Worm (Caenorhabditis elegans): Measurements from ENCODE around the gene mrps-9.

The mrps-9 gene

DNA sequence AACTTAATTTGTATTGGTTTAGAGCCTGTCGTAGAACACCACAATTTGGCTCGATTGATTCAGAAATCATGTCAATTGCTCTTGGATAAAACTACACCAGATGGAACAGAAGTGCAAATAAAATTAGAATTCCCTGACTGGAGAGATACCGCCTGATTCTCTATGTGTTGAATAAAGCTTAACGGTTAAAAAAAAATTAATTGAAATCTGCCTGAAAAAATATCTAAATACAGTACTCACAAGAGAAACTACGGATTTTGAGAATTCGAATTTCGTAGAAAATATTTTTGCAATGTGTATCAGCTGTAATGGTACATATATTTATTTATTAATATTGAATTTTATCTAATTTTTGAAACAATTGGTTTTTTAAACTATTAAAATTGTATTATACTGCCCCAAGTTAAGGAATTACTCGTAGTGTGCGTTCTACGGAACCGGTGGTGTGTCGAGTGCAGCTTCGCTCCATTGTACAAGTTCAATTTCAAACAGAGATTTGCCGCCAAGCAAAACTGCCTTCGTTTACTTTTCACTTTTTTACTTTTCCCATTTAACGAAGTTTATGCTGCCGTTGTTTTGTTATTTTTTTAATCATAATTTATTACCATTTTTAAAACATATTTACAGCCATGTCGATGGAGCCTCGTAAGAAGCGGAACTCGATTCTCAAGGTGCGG is 15.7 kb upstream of the mrps-9 start, which contains the start of gene knl-1 (continued):
- TF ChIP-seq lin-15B (tag; optimal IDR thresholded peaks at IDR 0.05), result peak; percentile 74
- TF ChIP-seq sox-4 (tag; optimal IDR thresholded peaks at IDR 0.05), result no peak
- TF ChIP-seq zip-4 (GFP tag; optimal IDR thresholded peaks at IDR 0.05), result no peak
- TF ChIP-seq pqm-1 (tag; optimal IDR thresholded peaks at IDR 0.05), result no peak
- TF ChIP-seq Y116A8C.19 (tag; optimal IDR thresholded peaks at IDR 0.05; ENCODE audit: borderline replicate concordance), result no peak
- TF ChIP-seq unc-98 (GFP tag; IDR thresholded peaks at IDR 0.05), result no peak
- TF ChIP-seq ztf-4 (tag; optimal IDR thresholded peaks at IDR 0.05), result no peak
- TF ChIP-seq nhr-19 (GFP tag; conservative IDR thresholded peaks at IDR 0.05), result no peak
- TF ChIP-seq lin-39 (tag; optimal IDR thresholded peaks at IDR 0.05), result no peak
- peak; percentile 50 for TF ChIP-seq snu-23 (GFP tag; optimal IDR thresholded peaks at IDR 0.05)
- TF ChIP-seq C16A3.4 (tag; optimal IDR thresholded peaks at IDR 0.05), result peak; percentile 82
- TF ChIP-seq ets-5 (GFP tag; IDR thresholded peaks at IDR 0.05), result no peak
- no peak for TF ChIP-seq unc-86 (tag; optimal IDR thresholded peaks at IDR 0.05)
- TF ChIP-seq egl-13 (tag; optimal IDR thresholded peaks at IDR 0.05), result no peak
- TF ChIP-seq efl-3 (GFP tag; optimal IDR thresholded peaks at IDR 0.05), result no peak
- TF ChIP-seq ces-1 (GFP tag; optimal IDR thresholded peaks at IDR 0.05), result no peak
- TF ChIP-seq aly-2 (tag; optimal IDR thresholded peaks at IDR 0.05), result no peak
- no peak for TF ChIP-seq pag-3 (tag; optimal IDR thresholded peaks at IDR 0.05; ENCODE audit: borderline replicate concordance, insufficient read depth)
- TF ChIP-seq lin-14 (GFP tag; optimal IDR thresholded peaks at IDR 0.05), result peak; percentile 46
- no peak for TF ChIP-seq irx-1 (tag; optimal IDR thresholded peaks at IDR 0.05)
- TF ChIP-seq tbx-2 (tag; optimal IDR thresholded peaks at IDR 0.05), result no peak
- TF ChIP-seq lin-35 (GFP tag; optimal IDR thresholded peaks at IDR 0.05), result peak; percentile 77 to 94
- no peak; the same call in 1 of the 2 replicates for TF ChIP-seq isw-1 (GFP tag; IDR thresholded peaks at IDR 0.05)
- TF ChIP-seq fkh-8 (tag; optimal IDR thresholded peaks at IDR 0.05), result peak; percentile 19
- no peak for TF ChIP-seq dsc-1 (tag; optimal IDR thresholded peaks at IDR 0.05)
- TF ChIP-seq nhr-12 (tag; optimal IDR thresholded peaks at IDR 0.05), result no peak
- TF ChIP-seq nhr-28 (tag; optimal IDR thresholded peaks at IDR 0.05), result no peak
- no peak for TF ChIP-seq nhr-84 (tag; optimal IDR thresholded peaks at IDR 0.05)
- no peak for TF ChIP-seq unc-62 (GFP tag; optimal IDR thresholded peaks at IDR 0.05)
- TF ChIP-seq sup-37 (GFP tag; optimal IDR thresholded peaks at IDR 0.05), result no peak
- peak; percentile 22 for TF ChIP-seq xbp-1 (tag; optimal IDR thresholded peaks at IDR 0.05)
- peak; percentile 42 for TF ChIP-seq F16B12.6 (tag; optimal IDR thresholded peaks at IDR 0.05)
- TF ChIP-seq fos-1 (tag; optimal IDR thresholded peaks at IDR 0.05), result no peak
- TF ChIP-seq pax-3 (tag; optimal IDR thresholded peaks at IDR 0.05), result no peak
- TF ChIP-seq aha-1 (tag; optimal IDR thresholded peaks at IDR 0.05), result no peak
- TF ChIP-seq elt-3 (tag; optimal IDR thresholded peaks at IDR 0.05), result peak in 1 of 6 experiments; percentile 22

DNA sequence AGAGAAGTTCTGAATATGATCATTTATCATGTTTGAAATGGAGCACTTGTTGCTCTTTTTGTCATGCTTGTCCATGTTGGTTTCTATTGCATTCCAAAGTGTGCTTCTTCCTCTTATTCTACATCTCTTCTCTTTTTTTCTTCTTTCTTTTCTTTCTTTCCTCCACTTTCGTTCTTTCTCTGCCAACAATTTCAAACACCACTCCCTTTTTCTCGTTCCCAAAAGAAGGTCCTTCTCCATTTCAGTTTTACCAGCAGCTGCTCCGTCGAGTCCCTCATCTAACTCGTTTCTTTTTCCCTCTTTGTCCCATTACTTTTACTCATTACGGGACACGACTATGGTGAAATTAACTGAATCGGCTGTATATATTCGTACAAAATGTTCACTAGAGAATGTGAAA is 10.9 kb upstream of the mrps-9 start, which contains the start of gene F09G8.5:
Gene F09G8.5, plus strand, starts transcription at position 38 of the 400 bp plus-strand sequence.
- peak; percentile 54 for TF ChIP-seq lin-14 (GFP tag; optimal IDR thresholded peaks at IDR 0.05)
- no peak for TF ChIP-seq grh-1 (GFP tag; IDR thresholded peaks at IDR 0.05)
- TF ChIP-seq mep-1 (tag; optimal IDR thresholded peaks at IDR 0.05), result no peak
- no peak for TF ChIP-seq tbx-2 (tag; optimal IDR thresholded peaks at IDR 0.05)
- no peak for TF ChIP-seq xbp-1 (tag; optimal IDR thresholded peaks at IDR 0.05)

DNA sequence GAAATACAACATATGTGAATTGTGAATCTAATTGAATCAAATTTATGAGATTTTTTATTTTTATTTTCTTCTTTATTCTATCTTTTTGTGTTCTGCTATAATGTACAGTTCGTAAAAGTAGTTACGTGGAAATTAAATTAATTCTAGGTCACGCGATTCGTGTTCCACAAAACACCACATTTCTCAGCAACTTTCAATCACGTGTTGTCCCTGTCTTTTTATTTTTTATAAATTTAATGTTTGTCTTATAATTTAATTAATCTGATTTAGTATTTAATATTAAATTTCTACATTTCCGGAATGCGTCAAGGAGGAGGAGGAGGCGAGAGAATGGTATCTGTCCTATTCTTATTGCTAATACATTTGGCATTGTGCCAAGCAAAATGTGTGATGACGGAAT is 7.8 kb upstream of the mrps-9 start, which contains the start of gene ncr-2:
Gene ncr-2, plus strand, starts transcription at position 301 of the 400 bp plus-strand sequence.
- no peak for TF ChIP-seq nhr-237 (tag; optimal IDR thresholded peaks at IDR 0.05)
- no peak for TF ChIP-seq fkh-10 (GFP tag; optimal IDR thresholded peaks at IDR 0.05)
- TF ChIP-seq zag-1 (tag; optimal IDR thresholded peaks at IDR 0.05), result no peak
- TF ChIP-seq unc-98 (GFP tag; IDR thresholded peaks at IDR 0.05), result no peak
- no peak for TF ChIP-seq pag-3 (tag; optimal IDR thresholded peaks at IDR 0.05; ENCODE audit: borderline replicate concordance, insufficient read depth)
- TF ChIP-seq fkh-4 (tag; optimal IDR thresholded peaks at IDR 0.05; ENCODE audit: borderline replicate concordance), result no peak
- no peak for TF ChIP-seq unc-130 (tag; optimal IDR thresholded peaks at IDR 0.05)
- TF ChIP-seq nhr-76 (tag; optimal IDR thresholded peaks at IDR 0.05), result no peak
- no peak for TF ChIP-seq unc-86 (tag; optimal IDR thresholded peaks at IDR 0.05)
- no peak for TF ChIP-seq C04F5.9 (tag; optimal IDR thresholded peaks at IDR 0.05)
- no peak for TF ChIP-seq nhr-71 (tag; optimal IDR thresholded peaks at IDR 0.05)
- no peak for TF ChIP-seq dsc-1 (tag; optimal IDR thresholded peaks at IDR 0.05)
- no peak for TF ChIP-seq alr-1 (tag; optimal IDR thresholded peaks at IDR 0.05; ENCODE audit: borderline replicate concordance)
- TF ChIP-seq C16A3.4 (tag; optimal IDR thresholded peaks at IDR 0.05), result no peak
- no peak for TF ChIP-seq zip-4 (GFP tag; optimal IDR thresholded peaks at IDR 0.05)
- TF ChIP-seq nhr-90 (tag; optimal IDR thresholded peaks at IDR 0.05; ENCODE audit: poor library complexity), result no peak
- no peak for TF ChIP-seq fkh-8 (tag; optimal IDR thresholded peaks at IDR 0.05)
- TF ChIP-seq sox-4 (tag; optimal IDR thresholded peaks at IDR 0.05), result no peak
